Fruit fly (Drosophila melanogaster): Measurements from ENCODE around the gene CG15578.

CG15578 gene

dm6 chrX:4323911-4324368 lies 46.2 kb upstream of the CG15578 start (continued):
- TF ChIP-seq CG18262 (tag; optimal IDR thresholded peaks at IDR 0.05) = peak; percentile 49
- TF ChIP-seq CG10462 (GFP tag; optimal IDR thresholded peaks at IDR 0.05) = no peak
- TF ChIP-seq CG14441 (GFP tag; IDR thresholded peaks at IDR 0.05) = peak; percentile 49; the same call in 1 of the 2 replicates
- peak; percentile 63 for TF ChIP-seq slou (GFP tag; optimal IDR thresholded peaks at IDR 0.05)
- TF ChIP-seq CG14667 (GFP tag; IDR thresholded peaks at IDR 0.05) = no peak
- TF ChIP-seq CG34376 (GFP tag; optimal IDR thresholded peaks at IDR 0.05) = no peak
- TF ChIP-seq gce (GFP tag; IDR thresholded peaks at IDR 0.05) = no peak
- no peak for TF ChIP-seq CG8290 (GFP tag; optimal IDR thresholded peaks at IDR 0.05)
- peak in 1 of 2 experiments; percentile 58 for TF ChIP-seq CG8290 (tag; optimal IDR thresholded peaks at IDR 0.05)
- TF ChIP-seq D (optimal IDR thresholded peaks at IDR 0.05) = no peak
- TF ChIP-seq D (GFP tag; optimal IDR thresholded peaks at IDR 0.05) = no peak
- peak; percentile 41 for TF ChIP-seq CG4328 (GFP tag; optimal IDR thresholded peaks at IDR 0.05)
- TF ChIP-seq cg (GFP tag; optimal IDR thresholded peaks at IDR 0.05) = no peak
- no peak for TF ChIP-seq corto (GFP tag; optimal IDR thresholded peaks at IDR 0.05)
- no peak for TF ChIP-seq pan (optimal IDR thresholded peaks at IDR 0.05)
- peak in 1 of 2 experiments; percentile 51 for TF ChIP-seq pan (GFP tag; optimal IDR thresholded peaks at IDR 0.05 in 1 of 2, IDR thresholded peaks at IDR 0.05 in 1 of 2)
- peak; percentile 74 for TF ChIP-seq CG15269 (tag; optimal IDR thresholded peaks at IDR 0.05)
- no peak for TF ChIP-seq NFAT (GFP tag; IDR thresholded peaks at IDR 0.05)
- TF ChIP-seq Hand (GFP tag; optimal IDR thresholded peaks at IDR 0.05) = no peak
- TF ChIP-seq Jarid2 (GFP tag; optimal IDR thresholded peaks at IDR 0.05) = peak; percentile 16
- peak; percentile 65 for TF ChIP-seq cwo (GFP tag; optimal IDR thresholded peaks at IDR 0.05)
- TF ChIP-seq CG11085 (GFP tag; IDR thresholded peaks at IDR 0.05) = 0 out of 2 replicates have a peak, but pooled peaks have one; percentile 34
- TF ChIP-seq wek (GFP tag; optimal IDR thresholded peaks at IDR 0.05) = no peak
- peak; percentile 13 for TF ChIP-seq Ets97D (GFP tag; optimal IDR thresholded peaks at IDR 0.05)
- peak; percentile 16; the same call in 1 of the 2 replicates for TF ChIP-seq Atf6 (GFP tag; IDR thresholded peaks at IDR 0.05)
- no peak for TF ChIP-seq Hr39 (optimal IDR thresholded peaks at IDR 0.05)
- TF ChIP-seq CG11093 (GFP tag; IDR thresholded peaks at IDR 0.05) = peak; percentile 50; the same call in 1 of the 3 replicates
- no peak for TF ChIP-seq CG3163 (GFP tag; optimal IDR thresholded peaks at IDR 0.05)
- TF ChIP-seq CG17186 (GFP tag; optimal IDR thresholded peaks at IDR 0.05) = no peak
- TF ChIP-seq Antp (GFP tag; optimal IDR thresholded peaks at IDR 0.05) = no peak
- TF ChIP-seq CG14965 (GFP tag; optimal IDR thresholded peaks at IDR 0.05; ENCODE audit: borderline replicate concordance) = no peak
- no peak for TF ChIP-seq Lpt (GFP tag; optimal IDR thresholded peaks at IDR 0.05)
- TF ChIP-seq eve (GFP tag; optimal IDR thresholded peaks at IDR 0.05) = no peak
- peak; percentile 66 for TF ChIP-seq CG10147 (GFP tag; optimal IDR thresholded peaks at IDR 0.05)
- TF ChIP-seq schlank (tag; optimal IDR thresholded peaks at IDR 0.05) = no peak
- TF ChIP-seq CG16815 (GFP tag; optimal IDR thresholded peaks at IDR 0.05) = peak; percentile 36
- peak; percentile 34 for TF ChIP-seq ems (GFP tag; optimal IDR thresholded peaks at IDR 0.05)
- no peak for TF ChIP-seq CG7963 (GFP tag; IDR thresholded peaks at IDR 0.05; ENCODE audit: partially characterized antibody)
- TF ChIP-seq GATAe (GFP tag; conservative IDR thresholded peaks at IDR 0.05) = no peak
- TF ChIP-seq CG1602 (GFP tag; optimal IDR thresholded peaks at IDR 0.05) = peak; percentile 34
- TF ChIP-seq wdn (GFP tag; IDR thresholded peaks at IDR 0.05) = 0 out of 2 replicates have a peak, but pooled peaks have one; percentile 50
- TF ChIP-seq CG2678 (tag; optimal IDR thresholded peaks at IDR 0.05) = peak; percentile 81
- peak; percentile 76 for TF ChIP-seq kah (GFP tag; optimal IDR thresholded peaks at IDR 0.05)
- TF ChIP-seq E2f1 (GFP tag; IDR thresholded peaks at IDR 0.05) = no peak; the same call in 1 of the 2 replicates
- TF ChIP-seq CG18011 (GFP tag; optimal IDR thresholded peaks at IDR 0.05) = peak; percentile 27
- peak; percentile 31; the same call in 1 of the 2 replicates for TF ChIP-seq ttk (GFP tag; IDR thresholded peaks at IDR 0.05)
- peak; percentile 58 for TF ChIP-seq CG9609 (GFP tag; optimal IDR thresholded peaks at IDR 0.05)
- peak; percentile 28 for TF ChIP-seq CG2116 (GFP tag; optimal IDR thresholded peaks at IDR 0.05)
- no peak for TF ChIP-seq CG42726 (GFP tag; IDR thresholded peaks at IDR 0.05; ENCODE audit: partially characterized antibody)
- 0 out of 2 replicates have a peak, but pooled peaks have one; percentile 23 for TF ChIP-seq CG16779 (GFP tag; IDR thresholded peaks at IDR 0.05)
- peak; percentile 52; the same call in 2 of the 3 replicates for TF ChIP-seq Dbx (GFP tag; IDR thresholded peaks at IDR 0.05)

Data from whole organism, embryonic.